Fruit fly (Drosophila melanogaster) whole organism, embryonic: ENCODE data around the gene CG33784.

Experiments used
- Asciz ChIP-seq: fragments of 200-800 bp; sonication (Bioruptor generic); optimal IDR thresholded peaks from 2 replicates; lab custom pipeline; 2017; ENCODE audit warnings: missing biosample characterization, mild to moderate bottlenecking, missing genetic modification characterization, missing genetic modification reagents
- Atf6 ChIP-seq: fragments of 200-800 bp; sonication (Bioruptor generic); IDR thresholded peaks from 2 replicates; pipeline ENCODE4 v1.3.6; 2022; ENCODE audit warnings: missing biosample characterization, missing genetic modification characterization
- Blimp-1 ChIP-seq: fragments of 200-800 bp; sonication (Bioruptor generic); optimal IDR thresholded peaks from 3 replicates; lab custom pipeline; 2018; ENCODE audit warnings: missing biosample characterization, missing genetic modification characterization, mild to moderate bottlenecking, moderate library complexity, missing genetic modification reagents
- CG10543 ChIP-seq: fragments of 200-800 bp; sonication (Bioruptor generic); optimal IDR thresholded peaks from 3 replicates; lab custom pipeline; 2017; ENCODE audit warnings: missing biosample characterization, mild to moderate bottlenecking, missing genetic modification characterization, moderate library complexity
- CG10959 ChIP-seq: fragments of 200-800 bp; sonication (Bioruptor generic); IDR thresholded peaks from 2 replicates; pipeline ENCODE4 v1.3.6; 2022; ENCODE audit warnings: missing biosample characterization, missing genetic modification characterization
- CG13296 ChIP-seq: fragments of 200-800 bp; sonication (Bioruptor generic); optimal IDR thresholded peaks from 3 replicates; lab custom pipeline; 2018; ENCODE audit warnings: missing biosample characterization, mild to moderate bottlenecking, missing genetic modification characterization
- CG13775 ChIP-seq: fragments of 200-800 bp; sonication (Bioruptor generic); optimal IDR thresholded peaks from 3 replicates; lab custom pipeline; 2017; ENCODE audit warnings: missing biosample characterization, mild to moderate bottlenecking, missing genetic modification characterization
- CG15011 ChIP-seq: fragments of 200-800 bp; sonication (Bioruptor generic); optimal IDR thresholded peaks from 3 replicates; lab custom pipeline; 2018; ENCODE audit warnings: missing biosample characterization, mild to moderate bottlenecking, missing genetic modification characterization
- CG1603 ChIP-seq: fragments of 200-800 bp; sonication (Bioruptor generic); optimal IDR thresholded peaks from 2 replicates; lab custom pipeline; 2019; ENCODE audit warnings: missing biosample characterization, mild to moderate bottlenecking, missing genetic modification characterization, moderate library complexity
- CG16815 ChIP-seq: fragments of 200-800 bp; sonication (Bioruptor generic); optimal IDR thresholded peaks from 3 replicates; lab custom pipeline; 2017; ENCODE audit warnings: missing biosample characterization, mild to moderate bottlenecking, missing genetic modification characterization
- CG30403 ChIP-seq: fragments of 200-800 bp; sonication (Bioruptor generic); optimal IDR thresholded peaks from 3 replicates; lab custom pipeline; 2016; ENCODE audit warnings: missing biosample characterization, missing genetic modification characterization
- CG3726 ChIP-seq: fragments of 200-800 bp; sonication (Bioruptor generic); IDR thresholded peaks from 3 replicates; pipeline ENCODE4, ENCODE4 v1.3.6; 2022; ENCODE audit warnings: missing biosample characterization, missing genetic modification characterization
- CG43689 ChIP-seq: fragments of 200-800 bp; sonication (Bioruptor generic); IDR thresholded peaks from 2 replicates; pipeline ENCODE4 v1.3.6; 2022; ENCODE audit warnings: missing biosample characterization, missing genetic modification characterization
- CG5180 ChIP-seq: fragments of 200-800 bp; sonication (Bioruptor generic); optimal IDR thresholded peaks from 3 replicates; lab custom pipeline; 2017; ENCODE audit warnings: missing biosample characterization, missing genetic modification characterization, mild to moderate bottlenecking, moderate library complexity, missing genetic modification reagents
- CG7839 ChIP-seq: fragments of 200-800 bp; sonication (Bioruptor generic); optimal IDR thresholded peaks from 3 replicates; lab custom pipeline; 2018; ENCODE audit warnings: missing biosample characterization, mild to moderate bottlenecking, missing genetic modification characterization, moderate library complexity
- CG8944 ChIP-seq: fragments of 200-800 bp; sonication (Bioruptor generic); optimal IDR thresholded peaks from 3 replicates; lab custom pipeline; 2016; ENCODE audit warnings: missing biosample characterization, missing genetic modification characterization
- CG9876 ChIP-seq: fragments of 200-800 bp; sonication (Bioruptor generic); optimal IDR thresholded peaks from 2 replicates; lab custom pipeline; 2016; ENCODE audit warnings: missing biosample characterization, missing genetic modification characterization
- H15 ChIP-seq: fragments of 200-800 bp; sonication (Bioruptor generic); IDR thresholded peaks from 3 replicates; pipeline ENCODE4 v1.3.6; 2022; ENCODE audit warnings: missing biosample characterization, missing genetic modification characterization
- Hey ChIP-seq: fragments of 200-800 bp; sonication (Bioruptor generic); optimal IDR thresholded peaks from 3 replicates; lab custom pipeline; 2018; ENCODE audit warnings: missing biosample characterization, mild to moderate bottlenecking, missing genetic modification characterization
- Hr3 ChIP-seq: fragments of 200-800 bp; sonication (Bioruptor generic); optimal IDR thresholded peaks from 3 replicates; lab custom pipeline; 2016; ENCODE audit warnings: missing biosample characterization, missing genetic modification characterization
- Lpt ChIP-seq: fragments of >200 bp; optimal IDR thresholded peaks from 2 replicates; lab custom pipeline; 2018; ENCODE audit warnings: missing biosample characterization, missing genetic modification characterization
- NFAT ChIP-seq: fragments of 200-800 bp; sonication (Bioruptor generic); IDR thresholded peaks from 2 replicates; pipeline ENCODE4 v1.3.6; 2022; ENCODE audit warnings: missing biosample characterization, missing genetic modification characterization
- Nf-YA ChIP-seq: fragments of 200-800 bp; sonication (Bioruptor generic); IDR thresholded peaks from 2 replicates; pipeline ENCODE4 v1.3.6; 2022; ENCODE audit warnings: missing biosample characterization, missing genetic modification characterization
- Nf-YC ChIP-seq: fragments of 200-800 bp; optimal IDR thresholded peaks from 3 replicates; lab custom pipeline; 2019; ENCODE audit warnings: missing biosample characterization, mild to moderate bottlenecking, missing genetic modification characterization, moderate library complexity
- Rfx ChIP-seq: fragments of 200-800 bp; sonication (Bioruptor generic); IDR thresholded peaks from 2 replicates; pipeline ENCODE4 v1.3.6; 2022; ENCODE audit warnings: missing biosample characterization, missing genetic modification characterization
- Six4 ChIP-seq: fragments of 200-800 bp; sonication (Bioruptor generic); optimal IDR thresholded peaks from 2 replicates; lab custom pipeline; 2016; ENCODE audit warnings: missing biosample characterization, missing genetic modification characterization
- Taf1 ChIP-seq: fragments of 200-800 bp; sonication (Bioruptor generic); IDR thresholded peaks from 2 replicates; pipeline ENCODE4 v1.3.6; 2022; ENCODE audit warnings: missing biosample characterization, missing genetic modification characterization
- Xbp1 ChIP-seq: fragments of 200-800 bp; sonication (Bioruptor generic); optimal IDR thresholded peaks from 3 replicates; lab custom pipeline; 2016; ENCODE audit warnings: missing biosample characterization, mild to moderate bottlenecking, missing genetic modification characterization
- YL-1 ChIP-seq: fragments of 200-800 bp; sonication (Bioruptor generic); optimal IDR thresholded peaks from 3 replicates; lab custom pipeline; 2017; ENCODE audit warnings: missing biosample characterization, mild to moderate bottlenecking, missing genetic modification characterization
- ac ChIP-seq: fragments of 200-800 bp; sonication (Bioruptor generic); optimal IDR thresholded peaks from 3 replicates; lab custom pipeline; 2017; ENCODE audit warnings: missing biosample characterization, mild to moderate bottlenecking, missing genetic modification characterization
- amos ChIP-seq: fragments of 200-800 bp; sonication (Bioruptor generic); IDR thresholded peaks from 2 replicates; pipeline ENCODE4 v1.3.6; 2022; ENCODE audit warnings: missing biosample characterization, missing genetic modification characterization; ENCODE audit not compliant: partially characterized antibody
- bcd ChIP-seq: fragments of 200-800 bp; sonication (Bioruptor generic); optimal IDR thresholded peaks from 2 replicates; lab custom pipeline; 2017; ENCODE audit warnings: missing biosample characterization, mild to moderate bottlenecking, missing genetic modification characterization
- bowl ChIP-seq: fragments of 200-800 bp; sonication (Bioruptor generic); IDR thresholded peaks from 2 replicates; pipeline ENCODE4 v1.3.6; 2022; ENCODE audit warnings: missing biosample characterization, missing genetic modification characterization
- crol ChIP-seq: fragments of 200-800 bp; sonication (Bioruptor generic); IDR thresholded peaks from 2 replicates; pipeline ENCODE4 v1.3.6; 2022; ENCODE audit warnings: missing biosample characterization, missing genetic modification characterization
- exex ChIP-seq: fragments of 200-800 bp; sonication (Bioruptor generic); optimal IDR thresholded peaks from 4 replicates; lab custom pipeline; 2018; ENCODE audit warnings: missing biosample characterization, mild to moderate bottlenecking, missing genetic modification characterization, moderate library complexity
- gce ChIP-seq: fragments of 200-800 bp; sonication (Bioruptor generic); IDR thresholded peaks from 3 replicates; pipeline ENCODE4 v1.3.6; 2022; ENCODE audit warnings: missing biosample characterization, missing genetic modification characterization
- hbn ChIP-seq: fragments of 200-800 bp; sonication (Bioruptor generic); IDR thresholded peaks from 2 replicates; pipeline ENCODE4 v1.3.6; 2022; ENCODE audit warnings: missing biosample characterization, missing genetic modification characterization; ENCODE audit not compliant: partially characterized antibody
- lilli ChIP-seq: fragments of 200-800 bp; sonication (Bioruptor generic); optimal IDR thresholded peaks from 3 replicates; lab custom pipeline; 2016; ENCODE audit warnings: missing biosample characterization, missing genetic modification characterization
- lola ChIP-seq, 3 experiments: fragments of >200 bp in 2 of 3; fragments of 200-800 bp in 1 of 3; sonication (Bioruptor generic) in 1 of 3; optimal IDR thresholded peaks; 2 replicates each; lab custom pipeline; 2017 to 2019; ENCODE audit warnings: missing biosample characterization in 3 of 3, missing genetic modification characterization in 3 of 3, mild to moderate bottlenecking in 1 of 3, moderate library complexity in 1 of 3
- maf-S ChIP-seq: fragments of 200-800 bp; sonication (Bioruptor generic); optimal IDR thresholded peaks from 2 replicates; lab custom pipeline; 2016; ENCODE audit warnings: missing biosample characterization, missing genetic modification characterization
- mirr ChIP-seq: fragments of 200-800 bp; sonication (Bioruptor generic); optimal IDR thresholded peaks from 3 replicates; lab custom pipeline; 2018; ENCODE audit warnings: missing biosample characterization, mild to moderate bottlenecking, missing genetic modification characterization
- pho ChIP-seq: fragments of 200-800 bp; sonication (Bioruptor generic); optimal IDR thresholded peaks from 2 replicates; lab custom pipeline; 2016; ENCODE audit warnings: missing biosample characterization, missing genetic modification characterization
- repo ChIP-seq: fragments of 200-800 bp; sonication (Bioruptor generic); optimal IDR thresholded peaks from 2 replicates; lab custom pipeline; 2016; ENCODE audit warnings: missing biosample characterization, missing genetic modification characterization
- sc ChIP-seq, 3 experiments: fragments of >200 bp in 2 of 3; fragments of 200-800 bp in 1 of 3; sonication (Bioruptor generic) in 1 of 3; optimal IDR thresholded peaks; 2 replicates in 2 of 3; 3 replicates in 1 of 3; lab custom pipeline; 2017; ENCODE audit warnings: mild to moderate bottlenecking in 1 of 3, missing biosample characterization in 1 of 3, missing genetic modification characterization in 1 of 3, missing genetic modification reagents in 1 of 3
- seq ChIP-seq: fragments of 200-800 bp; sonication (Bioruptor generic); IDR thresholded peaks from 2 replicates; pipeline ENCODE4 v1.3.6; 2022; ENCODE audit warnings: missing biosample characterization, missing genetic modification characterization
- so ChIP-seq: fragments of 200-800 bp; sonication (Bioruptor generic); IDR thresholded peaks from 3 replicates; pipeline ENCODE4 v1.3.6; 2022; ENCODE audit warnings: missing biosample characterization, missing genetic modification characterization
- stwl ChIP-seq: fragments of 200-800 bp; sonication (Bioruptor generic); optimal IDR thresholded peaks from 3 replicates; lab custom pipeline; 2018; ENCODE audit warnings: missing biosample characterization, mild to moderate bottlenecking, missing genetic modification characterization, moderate library complexity
- vnd ChIP-seq: fragments of 200-800 bp; sonication (Bioruptor generic); IDR thresholded peaks from 3 replicates; pipeline ENCODE4 v1.3.6; 2022; ENCODE audit warnings: missing biosample characterization, missing genetic modification characterization; ENCODE audit not compliant: partially characterized antibody
- wdn ChIP-seq: fragments of 200-800 bp; sonication (Bioruptor generic); IDR thresholded peaks from 2 replicates; pipeline ENCODE4 v1.3.6; 2022; ENCODE audit warnings: missing biosample characterization, missing genetic modification characterization
- wor ChIP-seq: fragments of 200-800 bp; sonication (Bioruptor generic); IDR thresholded peaks from 2 replicates; pipeline ENCODE4 v1.3.6; 2022; ENCODE audit warnings: missing biosample characterization, missing genetic modification characterization
- zen2 ChIP-seq: fragments of 200-800 bp; sonication (Bioruptor generic); IDR thresholded peaks from 3 replicates; pipeline ENCODE4 v1.3.6; 2022; ENCODE audit warnings: missing biosample characterization, missing genetic modification characterization; ENCODE audit not compliant: partially characterized antibody

Gene CG33784

dm6 chr3R:10099401-10099848, 31.7 kb downstream of the CG33784 start:
- TF ChIP-seq Nf-YA (GFP tag; lab: Robert Waterston, UW) (0 out of 2 replicates have a peak, but pooled peaks have one; percentile 20), bcd (no peak), Lpt (GFP tag; lab: Kevin White, UChicago) (no peak), crol (GFP tag; lab: Robert Waterston, UW) (peak; percentile 37; the same call in 1 of the 2 replicates), wor (GFP tag; lab: Robert Waterston, UW) (no peak), Hey (tag; lab: Kevin White, UChicago) (peak; percentile 61), hbn (GFP tag; lab: Robert Waterston, UW) (no peak), seq (GFP tag; lab: Robert Waterston, UW) (no peak), CG13296 (peak; percentile 34), lilli (GFP tag; lab: Kevin White, UChicago) (no peak), CG8944 (GFP tag; lab: Kevin White, UChicago) (no peak), CG43689 (GFP tag; lab: Robert Waterston, UW) (no peak), CG30403 (GFP tag; lab: Kevin White, UChicago) (no peak), CG13775 (no peak), Taf1 (GFP tag; lab: Robert Waterston, UW) (no peak), zen2 (GFP tag; lab: Robert Waterston, UW) (no peak), gce (GFP tag; lab: Robert Waterston, UW) (0 out of 3 replicates have a peak, but pooled peaks have one; percentile 11), so (0 out of 3 replicates have a peak, but pooled peaks have one; percentile 17), CG5180 (peak; percentile 31), maf-S (GFP tag; lab: Kevin White, UChicago) (no peak), CG7839 (no peak), Blimp-1 (GFP tag; lab: Kevin White, UChicago) (no peak), CG16815 (GFP tag; lab: Kevin White, UChicago) (no peak), CG10543 (GFP tag; lab: Kevin White, UChicago) (peak; percentile 91), CG9876 (GFP tag; lab: Kevin White, UChicago) (no peak), CG10959 (no peak), Xbp1 (GFP tag; lab: Kevin White, UChicago) (no peak), pho (no peak), mirr (GFP tag; lab: Kevin White, UChicago) (peak; percentile 82), Hr3 (no peak), Asciz (GFP tag; lab: Kevin White, UChicago) (no peak), vnd (no peak), exex (tag; lab: Kevin White, UChicago) (peak; percentile 86), bowl (GFP tag; lab: Robert Waterston, UW) (no peak), Six4 (GFP tag; lab: Kevin White, UChicago) (no peak), amos (GFP tag; lab: Robert Waterston, UW) (no peak), Rfx (GFP tag; lab: Robert Waterston, UW) (no peak), Atf6 (GFP tag; lab: Robert Waterston, UW) (no peak), repo (GFP tag; lab: Kevin White, UChicago) (no peak), CG15011 (GFP tag; lab: Kevin White, UChicago) (no peak), Nf-YC (tag; lab: Kevin White, UChicago) (no peak), sc (optimal IDR thresholded peaks at IDR 0.05; lab: Kevin White, UChicago) (no peak), sc (GFP tag; optimal IDR thresholded peaks at IDR 0.05; lab: Kevin White, UChicago) (no peak), YL-1 (GFP tag; lab: Kevin White, UChicago) (no peak), CG3726 (no peak), lola (GFP tag; optimal IDR thresholded peaks at IDR 0.05; lab: Kevin White, UChicago) (peak in 1 of 3 experiments; percentile 10), stwl (no peak), wdn (GFP tag; lab: Robert Waterston, UW) (no peak), H15 (GFP tag; lab: Robert Waterston, UW) (no peak), ac (no peak), NFAT (GFP tag; lab: Robert Waterston, UW) (no peak), CG1603 (no peak)
